Fruit fly (Drosophila melanogaster): ENCODE data around the gene Tmem43.

- TF ChIP-seq br (optimal IDR thresholded peaks at IDR 0.05) (no peak), fru (optimal IDR thresholded peaks at IDR 0.05) (no peak), Hr39 (optimal IDR thresholded peaks at IDR 0.05) (no peak), CG10209 (GFP tag; optimal IDR thresholded peaks at IDR 0.05) (no peak), ap (GFP tag; IDR thresholded peaks at IDR 0.05) (no peak), Awh (GFP tag; IDR thresholded peaks at IDR 0.05) (no peak), Dfd (GFP tag; optimal IDR thresholded peaks at IDR 0.05) (no peak), Dbx (GFP tag; IDR thresholded peaks at IDR 0.05) (no peak)
Measured at dm6 chr3L:7943950-7944349, 29.0 kb upstream of the Tmem43 start.
